Worm (Caenorhabditis elegans) whole organism, L4 larva: ENCODE results near the gene C49F8.15.

Source experiments
- D1046.2 ChIP-seq: fragments of 200-800 bp; sonication (Bioruptor generic); IDR thresholded peaks from 2 replicates; pipeline ENCODE4 v1.3.6; 2022; ENCODE audit warnings: missing genetic modification characterization, missing compliant biosample characterization
- F10B5.3 ChIP-seq: sonication (generic microtip); optimal IDR thresholded peaks from 2 replicates; lab custom pipeline; 2016; ENCODE audit warnings: mild to moderate bottlenecking, missing genetic modification characterization, missing compliant biosample characterization
- F26F4.8 ChIP-seq: fragments of 200-800 bp; sonication (Bioruptor generic); conservative IDR thresholded peaks from 2 replicates; pipeline ENCODE4 v1.3.6; 2022; ENCODE audit warnings: missing genetic modification characterization, missing compliant biosample characterization
- F49E8.2 ChIP-seq: sonication (generic microtip); optimal IDR thresholded peaks from 2 replicates; lab custom pipeline; 2016; ENCODE audit warnings: missing compliant biosample characterization, mild to moderate bottlenecking, missing genetic modification characterization, borderline replicate concordance
- T20F7.1 ChIP-seq: fragments of 200-800 bp; sonication (Bioruptor generic); optimal IDR thresholded peaks from 2 replicates; lab custom pipeline; 2018; ENCODE audit warnings: mild to moderate bottlenecking, missing genetic modification characterization, missing compliant biosample characterization
- Y105C5A.15 ChIP-seq: fragments of 200-800 bp; sonication (Bioruptor generic); IDR thresholded peaks from 2 replicates; pipeline ENCODE4 v1.3.6; 2022; ENCODE audit warnings: missing genetic modification characterization, missing compliant biosample characterization
- Y75B8A.6 ChIP-seq: fragments of 200-800 bp; sonication (Bioruptor generic); IDR thresholded peaks from 2 replicates; pipeline ENCODE4 v1.3.6; 2022; ENCODE audit warnings: missing genetic modification reagents, missing genetic modification characterization, missing compliant biosample characterization
- ZK337.2 ChIP-seq: fragments of 200-800 bp; sonication (Bioruptor generic); IDR thresholded peaks from 2 replicates; pipeline ENCODE4 v1.3.6; 2022; ENCODE audit warnings: missing genetic modification reagents, missing genetic modification characterization, missing compliant biosample characterization
- ZK546.5 ChIP-seq, 2 experiments: sonication (generic microtip); optimal IDR thresholded peaks; 2 replicates each; lab custom pipeline; 2017; ENCODE audit warnings: missing biosample characterization in 2 of 2, missing genetic modification characterization in 2 of 2
- aha-1 ChIP-seq: fragments of 150-350 bp; peaks from one replicate; lab custom pipeline; 2014; ENCODE audit warnings: missing biosample characterization, missing genetic modification characterization
- arid-1 ChIP-seq: fragments of 200-800 bp; sonication (Bioruptor generic); conservative IDR thresholded peaks from 2 replicates; pipeline ENCODE4 v1.3.6; 2022; ENCODE audit warnings: missing genetic modification reagents, missing genetic modification characterization, missing compliant biosample characterization
- ceh-20 ChIP-seq: fragments of 200-800 bp; sonication (Bioruptor generic); IDR thresholded peaks from 2 replicates; pipeline ENCODE4 v1.3.6; 2022; ENCODE audit warnings: missing genetic modification reagents, missing genetic modification characterization, missing compliant biosample characterization
- ceh-28 ChIP-seq: fragments of 150-350 bp; optimal IDR thresholded peaks from 2 replicates; lab custom pipeline; 2014; ENCODE audit warnings: missing biosample characterization, missing genetic modification reagents, missing genetic modification characterization
- ceh-32 ChIP-seq: sonication (generic microtip); optimal IDR thresholded peaks from 2 replicates; lab custom pipeline; 2016; ENCODE audit warnings: mild to moderate bottlenecking, missing genetic modification characterization, missing compliant biosample characterization; ENCODE audit not compliant: poor library complexity
- cey-2 ChIP-seq: sonication (generic microtip); optimal IDR thresholded peaks from 3 replicates; lab custom pipeline; 2017; ENCODE audit warnings: missing genetic modification characterization, mild to moderate bottlenecking, missing compliant biosample characterization, antibody characterized with exemption, borderline replicate concordance; ENCODE audit not compliant: insufficient read depth
- daf-12 ChIP-seq: fragments of 150-350 bp; optimal IDR thresholded peaks from 2 replicates; lab custom pipeline; 2014; ENCODE audit warnings: missing biosample characterization, missing genetic modification reagents, missing genetic modification characterization
- daf-8 ChIP-seq: fragments of 200-800 bp; sonication (Bioruptor generic); IDR thresholded peaks from 2 replicates; pipeline ENCODE4 v1.3.6; 2022; ENCODE audit warnings: missing genetic modification characterization, missing compliant biosample characterization
- dmd-8 ChIP-seq: fragments of 200-800 bp; sonication (Bioruptor generic); IDR thresholded peaks from 2 replicates; pipeline ENCODE4 v1.3.6; 2022; ENCODE audit warnings: missing genetic modification characterization, missing compliant biosample characterization
- gei-8 ChIP-seq: fragments of 200-800 bp; sonication (Bioruptor generic); optimal IDR thresholded peaks from 2 replicates; lab custom pipeline; 2018; ENCODE audit warnings: mild to moderate bottlenecking, missing genetic modification characterization, missing compliant biosample characterization
- hif-1 ChIP-seq, 2 experiments: sonication (generic microtip); optimal IDR thresholded peaks; 2 replicates each; lab custom pipeline; 2016 to 2017; ENCODE audit warnings: missing compliant biosample characterization in 2 of 2, missing genetic modification characterization in 2 of 2, missing genetic modification reagents in 2 of 2, missing genotype in 2 of 2, mild to moderate bottlenecking in 1 of 2
- hlh-30 ChIP-seq: sonication (generic microtip); optimal IDR thresholded peaks from 2 replicates; lab custom pipeline; 2017; ENCODE audit warnings: antibody characterized with exemption, mild to moderate bottlenecking, missing genetic modification characterization, missing compliant biosample characterization; ENCODE audit not compliant: insufficient read depth
- hmg-1.1 ChIP-seq: fragments of 200-800 bp; sonication (Bioruptor generic); IDR thresholded peaks from 2 replicates; pipeline ENCODE4 v1.3.6; 2022; ENCODE audit warnings: missing genetic modification reagents, missing genetic modification characterization, missing compliant biosample characterization
- jun-1 ChIP-seq: fragments of 150-350 bp; optimal IDR thresholded peaks from 2 replicates; lab custom pipeline; 2014; ENCODE audit warnings: missing biosample characterization, missing genetic modification reagents, missing genetic modification characterization
- lim-7 ChIP-seq: fragments of 200-800 bp; sonication (Bioruptor generic); IDR thresholded peaks from 2 replicates; pipeline ENCODE4 v1.3.6; 2022; ENCODE audit warnings: missing genetic modification characterization, missing compliant biosample characterization
- lin-1 ChIP-seq: fragments of 200-800 bp; sonication (Bioruptor generic); IDR thresholded peaks from 2 replicates; pipeline ENCODE4 v1.3.6; 2022; ENCODE audit warnings: missing genetic modification reagents, missing genetic modification characterization, missing compliant biosample characterization
- lin-13 ChIP-seq: fragments of 150-350 bp; optimal IDR thresholded peaks from 2 replicates; lab custom pipeline; 2014; ENCODE audit warnings: missing biosample characterization, missing genetic modification reagents, missing genetic modification characterization
- lin-29 ChIP-seq: fragments of 200-800 bp; sonication (Bioruptor generic); IDR thresholded peaks from 2 replicates; pipeline ENCODE4 v1.3.6; 2022; ENCODE audit warnings: missing genetic modification reagents, missing genetic modification characterization, missing compliant biosample characterization
- lin-38 ChIP-seq: fragments of 200-800 bp; sonication (Bioruptor generic); IDR thresholded peaks from 2 replicates; pipeline ENCODE4 v1.3.6; 2022; ENCODE audit warnings: missing genetic modification reagents, missing genetic modification characterization, missing compliant biosample characterization
- lir-3 ChIP-seq: sonication (generic microtip); optimal IDR thresholded peaks from 2 replicates; lab custom pipeline; 2016; ENCODE audit warnings: mild to moderate bottlenecking, missing genetic modification characterization, missing compliant biosample characterization
- mep-1 ChIP-seq: fragments of 150-350 bp; sonication (generic microtip); optimal IDR thresholded peaks from 3 replicates; lab custom pipeline; 2014; ENCODE audit warnings: missing biosample characterization, missing genetic modification characterization
- mxl-2 ChIP-seq: fragments of 200-800 bp; sonication (Bioruptor generic); conservative IDR thresholded peaks from 2 replicates; pipeline ENCODE4 v1.3.6; 2022; ENCODE audit warnings: missing genetic modification reagents, missing genetic modification characterization, missing compliant biosample characterization
- mxl-3 ChIP-seq: fragments of 200-800 bp; sonication (Bioruptor generic); optimal IDR thresholded peaks from 2 replicates; lab custom pipeline; 2018; ENCODE audit warnings: mild to moderate bottlenecking, missing genetic modification characterization, missing compliant biosample characterization
- nhr-111 ChIP-seq: fragments of 200-800 bp; sonication (Bioruptor generic); optimal IDR thresholded peaks from 2 replicates; lab custom pipeline; 2018; ENCODE audit warnings: mild to moderate bottlenecking, missing genetic modification characterization, missing compliant biosample characterization
- nhr-237 ChIP-seq: sonication (generic microtip); optimal IDR thresholded peaks from 2 replicates; lab custom pipeline; 2017; ENCODE audit warnings: missing biosample characterization, missing genetic modification characterization
- nhr-25 ChIP-seq: sonication (generic microtip); optimal IDR thresholded peaks from 2 replicates; lab custom pipeline; 2017; ENCODE audit warnings: missing genetic modification characterization, mild to moderate bottlenecking, missing compliant biosample characterization, antibody characterized with exemption, moderate library complexity, borderline replicate concordance; ENCODE audit not compliant: insufficient read depth
- nhr-42 ChIP-seq: fragments of 200-800 bp; sonication (Bioruptor generic); IDR thresholded peaks from 2 replicates; pipeline ENCODE4 v1.3.6; 2022; ENCODE audit warnings: missing genetic modification characterization, missing compliant biosample characterization
- nhr-76 ChIP-seq: fragments of 150-350 bp; optimal IDR thresholded peaks from 2 replicates; lab custom pipeline; 2014; ENCODE audit warnings: missing biosample characterization, missing genetic modification characterization
- php-3 ChIP-seq: fragments of 200-800 bp; sonication (Bioruptor generic); IDR thresholded peaks from 2 replicates; pipeline ENCODE4 v1.3.6; 2022; ENCODE audit warnings: missing genetic modification reagents, missing genetic modification characterization, missing compliant biosample characterization
- rbr-2 ChIP-seq: sonication (generic microtip); optimal IDR thresholded peaks from 2 replicates; lab custom pipeline; 2016; ENCODE audit warnings: missing genotype, missing genetic modification characterization, missing compliant biosample characterization
- saeg-2 ChIP-seq: fragments of 200-800 bp; sonication (Bioruptor generic); IDR thresholded peaks from 2 replicates; pipeline ENCODE4 v1.3.6; 2022; ENCODE audit warnings: missing genetic modification reagents, missing genetic modification characterization, missing compliant biosample characterization
- sdz-12 ChIP-seq: fragments of 200-800 bp; sonication (Bioruptor generic); optimal IDR thresholded peaks from 2 replicates; lab custom pipeline; 2018; ENCODE audit warnings: mild to moderate bottlenecking, missing genetic modification characterization, missing compliant biosample characterization
- snpc-1.2 ChIP-seq: fragments of 200-800 bp; sonication (Bioruptor generic); IDR thresholded peaks from 2 replicates; pipeline ENCODE4 v1.3.6; 2022; ENCODE audit warnings: missing genetic modification reagents, missing genetic modification characterization, missing compliant biosample characterization
- snpc-4 ChIP-seq: fragments of 150-350 bp; optimal IDR thresholded peaks from 2 replicates; lab custom pipeline; 2014; ENCODE audit warnings: missing biosample characterization, missing genetic modification characterization
- unc-130 ChIP-seq: sonication (generic microtip); optimal IDR thresholded peaks from 2 replicates; lab custom pipeline; 2016; ENCODE audit warnings: missing genetic modification reagents, missing genetic modification characterization, missing compliant biosample characterization
- zag-1 ChIP-seq: fragments of 150-350 bp; optimal IDR thresholded peaks from 2 replicates; lab custom pipeline; 2014; ENCODE audit warnings: missing biosample characterization, missing genetic modification characterization
- zfp-2 ChIP-seq: sonication (generic microtip); optimal IDR thresholded peaks from 2 replicates; lab custom pipeline; 2016; ENCODE audit warnings: mild to moderate bottlenecking, missing genetic modification characterization, missing compliant biosample characterization
- zip-11 ChIP-seq: fragments of 200-800 bp; sonication (Bioruptor generic); IDR thresholded peaks from 2 replicates; pipeline ENCODE4 v1.3.6; 2022; ENCODE audit warnings: missing genetic modification characterization, missing compliant biosample characterization
- zip-2 ChIP-seq: fragments of 150-350 bp; optimal IDR thresholded peaks from 2 replicates; lab custom pipeline; 2014; ENCODE audit warnings: missing biosample characterization, missing genetic modification characterization
- ztf-11 ChIP-seq: fragments of 150-350 bp; optimal IDR thresholded peaks from 2 replicates; lab custom pipeline; 2014; ENCODE audit warnings: missing biosample characterization, missing genetic modification characterization

Gene C49F8.15

ce11 chrX:13331386-13331785, 31.0 kb downstream of the C49F8.15 start, which contains the start of gene sir-2.3:
TSS of gene sir-2.3 (plus strand) at chrX:13331686.
- peak; percentile 40 for TF ChIP-seq aha-1 (tag; lab: Kevin White, UChicago)
- TF ChIP-seq ceh-32 (tag; lab: Kevin White, UChicago), result no peak
- TF ChIP-seq zip-11 (GFP tag; lab: Robert Waterston, UW), result no peak
- TF ChIP-seq lin-38 (GFP tag; lab: Robert Waterston, UW), result no peak
- TF ChIP-seq, all 104 proteins: peak for 1

DNA sequence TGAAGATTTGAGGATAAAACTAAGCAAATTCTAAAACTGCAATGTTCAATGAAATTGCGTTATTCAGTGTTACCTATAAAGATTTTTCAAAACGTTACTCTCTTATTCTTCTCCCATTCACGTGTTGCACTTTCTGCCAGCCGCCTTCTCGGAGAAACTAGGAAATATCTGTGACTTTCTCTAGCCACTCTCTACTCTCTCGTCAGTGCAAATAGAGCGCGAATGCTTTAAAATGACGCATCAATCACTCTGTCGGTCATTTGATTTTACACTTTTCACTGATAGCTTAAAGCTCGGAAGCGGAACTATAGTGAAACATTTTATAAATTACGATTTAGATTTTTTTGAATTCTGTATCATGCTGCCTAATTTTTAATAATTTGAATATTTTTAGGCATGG, 33.5 kb downstream of the C49F8.15 start:
- TF ChIP-seq ceh-28 (tag; lab: Kevin White, UChicago) (no peak), mxl-3 (GFP tag; lab: Kevin White, UChicago) (peak; percentile 69), hlh-30 (tag; lab: Kevin White, UChicago) (peak; percentile 96), F10B5.3 (tag; lab: Kevin White, UChicago) (no peak), dmd-8 (GFP tag; lab: Robert Waterston, UW) (no peak), T20F7.1 (GFP tag; lab: Kevin White, UChicago) (no peak), lim-7 (GFP tag; lab: Robert Waterston, UW) (no peak), ceh-32 (tag; lab: Kevin White, UChicago) (no peak), mxl-2 (GFP tag; lab: Robert Waterston, UW) (peak; percentile 85), unc-130 (GFP tag; lab: Kevin White, UChicago) (no peak), gei-8 (GFP tag; lab: Kevin White, UChicago) (no peak), zfp-2 (tag; lab: Kevin White, UChicago) (no peak), zip-2 (tag; lab: Kevin White, UChicago) (no peak), lin-38 (GFP tag; lab: Robert Waterston, UW) (peak; percentile 81), ceh-20 (GFP tag; lab: Robert Waterston, UW) (peak; percentile 72), nhr-237 (tag; lab: Kevin White, UChicago) (no peak), nhr-42 (no peak), zag-1 (tag; lab: Kevin White, UChicago) (no peak), saeg-2 (GFP tag; lab: Robert Waterston, UW) (no peak), F49E8.2 (tag; lab: Kevin White, UChicago) (no peak), lin-13 (GFP tag; lab: Kevin White, UChicago) (peak; percentile 58), arid-1 (GFP tag; lab: Robert Waterston, UW) (no peak), cey-2 (tag; lab: Kevin White, UChicago) (no peak), hmg-1.1 (GFP tag; lab: Robert Waterston, UW) (peak; percentile 39; the same call in 1 of the 2 replicates), snpc-4 (tag; lab: Kevin White, UChicago) (no peak), rbr-2 (peak; percentile 35), nhr-111 (GFP tag; lab: Kevin White, UChicago) (no peak), jun-1 (tag; lab: Kevin White, UChicago) (no peak), F26F4.8 (no peak), nhr-25 (tag; lab: Kevin White, UChicago) (no peak), mep-1 (tag; lab: Kevin White, UChicago) (peak; percentile 88), Y105C5A.15 (GFP tag; lab: Robert Waterston, UW) (no peak), snpc-1.2 (no peak), lin-1 (GFP tag; lab: Robert Waterston, UW) (0 out of 2 replicates have a peak, but pooled peaks have one; percentile 52), daf-12 (no peak), ztf-11 (tag; lab: Kevin White, UChicago) (no peak), nhr-76 (tag; lab: Kevin White, UChicago) (no peak), ZK337.2 (no peak), ZK546.5 (tag; optimal IDR thresholded peaks at IDR 0.05; lab: Kevin White, UChicago) (no peak), Y75B8A.6 (no peak), daf-8 (GFP tag; lab: Robert Waterston, UW) (no peak), lin-29 (GFP tag; lab: Robert Waterston, UW) (no peak), lir-3 (tag; lab: Kevin White, UChicago) (no peak), sdz-12 (GFP tag; lab: Kevin White, UChicago) (no peak), php-3 (peak; percentile 73), hif-1 (tag; optimal IDR thresholded peaks at IDR 0.05; lab: Kevin White, UChicago) (peak in 1 of 2 experiments; percentile 65), D1046.2 (no peak)
